Worm (Caenorhabditis elegans): ENCODE results near the gene F46F5.1.

DNA sequence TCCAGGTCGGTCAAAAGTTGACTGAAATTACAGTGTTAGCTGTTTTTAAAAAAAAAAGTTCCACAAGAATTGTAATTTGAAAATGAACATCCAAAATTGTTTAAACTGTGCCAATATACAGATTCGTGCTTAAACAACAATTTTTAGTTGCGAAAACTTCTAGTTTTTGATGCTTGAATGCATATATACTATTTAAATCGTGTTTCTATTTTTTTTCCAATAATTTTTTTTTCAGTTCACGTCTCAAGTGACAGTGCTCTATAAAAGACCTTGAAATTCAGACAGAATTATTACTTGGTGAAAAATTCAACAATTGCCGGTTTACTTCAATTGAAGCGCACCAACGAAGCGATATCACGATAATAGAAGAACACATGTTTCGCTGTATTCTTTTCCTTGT lies 4.8 kb downstream of the F46F5.1 start, which contains the start of gene F46F5.16:
- TF ChIP-seq tbx-2 (tag; optimal IDR thresholded peaks at IDR 0.05) (no peak), nhr-28 (tag; optimal IDR thresholded peaks at IDR 0.05) (no peak), elt-3 (tag; optimal IDR thresholded peaks at IDR 0.05) (no peak), egl-27 (tag; optimal IDR thresholded peaks at IDR 0.05) (no peak), ceh-90 (tag; optimal IDR thresholded peaks at IDR 0.05) (no peak), tlp-1 (tag; optimal IDR thresholded peaks at IDR 0.05) (no peak)

Measured in whole organism, L1 larva.